Fruit fly (Drosophila melanogaster): Measurements from ENCODE around the gene Ucp4C.

DNA sequence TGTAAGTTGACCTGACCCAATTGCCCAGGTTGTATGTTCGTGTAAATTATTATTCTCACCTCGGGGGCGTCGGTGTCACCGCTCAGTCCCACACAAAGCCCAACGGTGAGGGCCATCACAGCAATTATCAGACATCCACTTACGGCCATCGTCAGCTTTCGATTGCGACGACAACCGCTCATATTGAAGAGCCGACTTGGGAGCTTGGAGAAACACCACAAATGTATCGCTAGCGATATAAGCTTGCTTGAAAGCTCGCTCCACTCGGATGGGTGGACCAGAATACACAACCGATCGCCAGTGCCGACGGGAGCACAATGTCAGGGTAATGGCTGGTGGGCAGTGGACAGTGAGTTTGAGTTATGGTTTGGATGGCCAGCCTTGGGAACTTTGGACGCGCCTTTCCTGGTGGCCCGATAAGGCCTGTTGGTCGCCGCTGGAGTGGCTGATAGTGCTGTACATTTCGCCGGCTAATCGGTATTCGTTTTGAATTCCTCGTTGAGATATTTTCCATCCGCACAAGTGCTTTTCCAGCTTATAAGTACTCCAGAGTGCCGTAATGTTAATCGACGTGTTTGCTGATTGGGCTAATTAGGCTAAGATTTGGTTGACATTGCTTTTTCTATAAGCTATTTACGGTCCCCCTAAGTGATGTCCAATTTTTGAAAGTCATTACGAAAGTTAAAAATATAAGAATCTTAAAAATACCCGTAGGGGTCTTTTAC, 38.3 kb downstream of the Ucp4C start, which contains the start of gene Gal:
- TF ChIP-seq Sin3A (optimal IDR thresholded peaks at IDR 0.05) (no peak), h (optimal IDR thresholded peaks at IDR 0.05) (no peak), psq (optimal IDR thresholded peaks at IDR 0.05) (no peak)

Data from Kc167 (cell line).